Worm (Caenorhabditis elegans): ENCODE measurements around the gene srw-62.
A peak's percentile ranks its signal among the peaks of the same experiment; 100 is the strongest.

srw-62 gene

DNA sequence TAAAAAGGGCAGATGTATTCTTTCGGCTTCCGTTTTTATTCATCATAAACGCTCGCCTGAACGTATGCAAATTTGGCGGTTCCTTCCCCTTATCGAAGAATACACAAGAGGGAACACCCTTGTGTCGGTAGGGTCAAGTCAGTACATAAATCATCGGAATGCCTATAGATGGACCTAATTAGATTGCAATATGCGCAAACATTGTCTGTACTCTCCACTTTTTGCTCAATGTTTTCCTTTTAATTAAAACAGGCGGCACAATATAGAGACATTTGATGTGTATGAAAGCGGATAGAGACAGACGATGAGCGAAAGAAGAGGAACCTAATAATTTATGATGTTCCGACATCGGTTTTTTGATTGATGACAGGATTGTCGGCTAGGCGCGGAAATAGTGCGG is 11.0 kb upstream of the srw-62 start (continued):
- TF ChIP-seq arid-1 (GFP tag; conservative IDR thresholded peaks at IDR 0.05) (no peak), snpc-1.2 (GFP tag; IDR thresholded peaks at IDR 0.05) (no peak)

DNA sequence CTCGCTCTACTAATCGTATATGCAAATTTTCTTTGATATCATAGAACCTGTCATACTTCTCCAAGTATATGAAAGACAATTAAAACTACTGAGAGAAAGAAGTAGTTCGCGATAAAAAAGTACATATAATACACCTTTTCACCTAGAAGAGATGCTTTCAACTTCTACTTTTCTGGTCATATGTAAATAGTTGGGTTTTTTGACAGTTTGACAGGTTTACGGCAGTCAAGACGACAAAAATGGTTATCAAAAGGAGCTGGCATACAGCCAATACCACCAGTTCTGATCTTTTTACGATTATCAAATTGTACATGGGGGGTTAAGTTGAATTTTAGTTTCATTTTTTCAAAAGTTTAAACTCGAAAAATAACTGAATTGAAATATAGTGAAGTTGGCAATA is 10.3 kb upstream of the srw-62 start:
- no peak for TF ChIP-seq mxl-3 (GFP tag; optimal IDR thresholded peaks at IDR 0.05)
- peak; percentile 96 for TF ChIP-seq php-3 (GFP tag; IDR thresholded peaks at IDR 0.05)
- TF ChIP-seq hlh-30 (tag; optimal IDR thresholded peaks at IDR 0.05; ENCODE audit: insufficient read depth), result peak; percentile 7
- peak in 1 of 2 experiments; percentile 10 for TF ChIP-seq lsy-2 (tag; optimal IDR thresholded peaks at IDR 0.05)
- TF ChIP-seq pqm-1 (tag; optimal IDR thresholded peaks at IDR 0.05), result peak; percentile 89
- TF ChIP-seq hlh-11 (tag; optimal IDR thresholded peaks at IDR 0.05), result peak; percentile 86
- no peak for TF ChIP-seq attf-4 (tag; optimal IDR thresholded peaks at IDR 0.05)
- TF ChIP-seq dve-1 (tag; optimal IDR thresholded peaks at IDR 0.05; ENCODE audit: insufficient read depth), result peak; percentile 93
- TF ChIP-seq unc-62 (GFP tag; optimal IDR thresholded peaks at IDR 0.05 in 1 of 2), result peak; percentile 8 to 73
- TF ChIP-seq unc-62 (tag; optimal IDR thresholded peaks at IDR 0.05), result no peak
- peak; percentile 73 for TF ChIP-seq nhr-28 (tag; optimal IDR thresholded peaks at IDR 0.05)
- TF ChIP-seq nhr-102 (tag; optimal IDR thresholded peaks at IDR 0.05), result peak; percentile 29
- TF ChIP-seq unc-130 (GFP tag; optimal IDR thresholded peaks at IDR 0.05), result no peak
- TF ChIP-seq nhr-48 (tag; optimal IDR thresholded peaks at IDR 0.05), result peak; percentile 34
- no peak for TF ChIP-seq daf-16 (GFP tag; optimal IDR thresholded peaks at IDR 0.05)
- peak; percentile 90 for TF ChIP-seq daf-16 (tag; optimal IDR thresholded peaks at IDR 0.05)
- peak; percentile 40 for TF ChIP-seq nhr-77 (tag; optimal IDR thresholded peaks at IDR 0.05)
- no peak for TF ChIP-seq ztf-11 (tag; optimal IDR thresholded peaks at IDR 0.05)
- TF ChIP-seq zip-11 (GFP tag; IDR thresholded peaks at IDR 0.05), result no peak
- TF ChIP-seq tra-1 (GFP tag; IDR thresholded peaks at IDR 0.05), result peak; percentile 84
- TF ChIP-seq aha-1 (tag), result peak; percentile 57

DNA sequence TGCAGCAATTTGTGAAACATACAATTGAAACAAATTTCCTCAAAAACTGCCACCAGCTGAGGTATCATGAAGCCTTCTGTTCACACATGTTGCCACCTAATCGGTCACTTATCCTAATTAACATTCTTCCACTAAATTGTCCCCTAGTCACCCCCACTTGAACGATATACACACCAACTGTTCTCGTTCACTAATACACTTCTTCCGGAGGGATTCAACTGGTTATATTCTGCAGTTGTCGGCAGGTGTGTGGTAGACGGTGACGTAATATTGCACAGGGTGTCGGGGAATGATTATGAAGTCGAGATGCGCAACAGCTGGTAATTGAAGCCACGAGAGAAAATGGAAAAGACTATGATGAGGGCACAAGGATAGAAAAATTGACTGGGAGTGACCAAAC is 9.8 kb upstream of the srw-62 start:
- TF ChIP-seq aly-2 (tag; optimal IDR thresholded peaks at IDR 0.05) (no peak), zip-2 (tag; optimal IDR thresholded peaks at IDR 0.05) (no peak), ZK337.2 (GFP tag; IDR thresholded peaks at IDR 0.05) (no peak), Y48G9A.11 (GFP tag; IDR thresholded peaks at IDR 0.05) (no peak), zfp-3 (GFP tag; conservative IDR thresholded peaks at IDR 0.05) (no peak), nhr-6 (tag; optimal IDR thresholded peaks at IDR 0.05) (no peak)

DNA sequence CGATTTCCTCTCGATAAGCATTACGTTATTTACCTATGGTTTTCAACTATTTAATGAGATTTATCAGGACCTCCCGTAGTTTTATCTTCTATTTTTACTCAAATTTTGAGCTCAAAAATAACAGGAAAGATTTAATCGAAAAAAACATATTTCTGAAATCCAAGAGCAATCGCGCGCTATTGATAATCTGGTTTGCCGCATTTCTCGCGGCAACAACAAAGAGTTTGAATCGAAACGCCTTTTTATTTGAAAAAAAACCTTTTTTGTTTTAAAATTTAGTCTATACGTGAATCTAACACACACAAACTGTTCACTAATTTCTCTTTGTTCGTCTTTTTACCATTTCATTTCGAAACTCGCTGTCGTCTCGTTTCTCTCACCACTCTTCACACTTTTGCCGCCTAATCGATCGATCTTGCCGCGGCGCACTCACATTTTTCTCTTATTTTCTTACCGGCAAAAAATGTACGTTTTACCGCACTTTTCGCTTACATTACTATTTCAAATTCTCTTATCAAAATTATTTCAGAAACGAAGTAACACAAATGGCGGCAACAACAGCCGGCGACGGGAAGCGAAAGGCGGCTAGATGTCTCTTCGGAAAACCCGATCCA is 8.9 kb upstream of the srw-62 start, which contains the start of gene cki-2:
Gene cki-2 (plus strand): TSS at position 337 of the 614 bp plus-strand sequence.
- TF ChIP-seq lin-29 (GFP tag; IDR thresholded peaks at IDR 0.05) (no peak), lin-38 (GFP tag; IDR thresholded peaks at IDR 0.05) (peak; percentile 60), daf-16 (GFP tag; optimal IDR thresholded peaks at IDR 0.05) (no peak), daf-16 (tag; optimal IDR thresholded peaks at IDR 0.05) (peak; percentile 26), pqm-1 (tag; optimal IDR thresholded peaks at IDR 0.05) (peak; percentile 38), hmg-1.1 (GFP tag; IDR thresholded peaks at IDR 0.05) (no peak), Y75B8A.6 (GFP tag; IDR thresholded peaks at IDR 0.05) (no peak), nhr-28 (tag; optimal IDR thresholded peaks at IDR 0.05) (peak; percentile 4), dpl-1 (GFP tag; optimal IDR thresholded peaks at IDR 0.05) (peak; percentile 25), pha-4 (GFP tag; IDR thresholded peaks at IDR 0.05) (no peak), pha-4 (tag; optimal IDR thresholded peaks at IDR 0.05) (no peak), lsy-2 (tag; optimal IDR thresholded peaks at IDR 0.05) (peak in 1 of 2 experiments; percentile 7), unc-62 (GFP tag; optimal IDR thresholded peaks at IDR 0.05 in 1 of 2) (peak in 1 of 2 experiments; percentile 22), unc-62 (tag; optimal IDR thresholded peaks at IDR 0.05) (no peak)
